Worm (Caenorhabditis elegans) whole organism, L2 larva: ENCODE measurements around the gene C50F7.6.

Source experiments
- F13H6.1 ChIP-seq: sonication (generic microtip); optimal IDR thresholded peaks from 2 replicates; lab custom pipeline; 2016; ENCODE audit warnings: missing genetic modification characterization, missing compliant biosample characterization
- R02D3.7 ChIP-seq: fragments of 150-350 bp; optimal IDR thresholded peaks from 2 replicates; lab custom pipeline; 2014; ENCODE audit warnings: missing biosample characterization, missing genetic modification characterization
- mab-5 ChIP-seq: fragments of 150-350 bp; optimal IDR thresholded peaks from 2 replicates; lab custom pipeline; 2014; ENCODE audit warnings: missing biosample characterization, missing genetic modification characterization
- mdl-1 ChIP-seq, 2 experiments: fragments of 150-350 bp in 1 of 2; sonication (generic microtip) in 1 of 2; optimal IDR thresholded peaks; 2 replicates each; lab custom pipeline; 2017; ENCODE audit warnings: missing biosample characterization in 2 of 2, missing genetic modification characterization in 2 of 2
- nhr-11 ChIP-seq: fragments of 150-350 bp; optimal IDR thresholded peaks from 2 replicates; lab custom pipeline; 2014; ENCODE audit warnings: missing biosample characterization, missing genetic modification characterization
- nhr-21 ChIP-seq: fragments of 150-350 bp; optimal IDR thresholded peaks from 2 replicates; lab custom pipeline; 2014; ENCODE audit warnings: missing biosample characterization, missing genetic modification characterization
- peb-1 ChIP-seq: fragments of 150-350 bp; optimal IDR thresholded peaks from 2 replicates; lab custom pipeline; 2014; ENCODE audit warnings: missing biosample characterization, missing genetic modification characterization
- sma-3 ChIP-seq: sonication (generic microtip); optimal IDR thresholded peaks from 2 replicates; lab custom pipeline; 2016; ENCODE audit warnings: missing genetic modification reagents, missing genetic modification characterization, missing compliant biosample characterization
- unc-55 ChIP-seq: fragments of 150-350 bp; sonication (generic microtip); optimal IDR thresholded peaks from 3 replicates; lab custom pipeline; 2014; ENCODE audit warnings: missing biosample characterization, missing genetic modification reagents, missing genetic modification characterization
- ztf-11 ChIP-seq: sonication (generic microtip); optimal IDR thresholded peaks from 2 replicates; lab custom pipeline; 2017; ENCODE audit warnings: missing biosample characterization, missing genetic modification characterization

C50F7.6 gene

DNA sequence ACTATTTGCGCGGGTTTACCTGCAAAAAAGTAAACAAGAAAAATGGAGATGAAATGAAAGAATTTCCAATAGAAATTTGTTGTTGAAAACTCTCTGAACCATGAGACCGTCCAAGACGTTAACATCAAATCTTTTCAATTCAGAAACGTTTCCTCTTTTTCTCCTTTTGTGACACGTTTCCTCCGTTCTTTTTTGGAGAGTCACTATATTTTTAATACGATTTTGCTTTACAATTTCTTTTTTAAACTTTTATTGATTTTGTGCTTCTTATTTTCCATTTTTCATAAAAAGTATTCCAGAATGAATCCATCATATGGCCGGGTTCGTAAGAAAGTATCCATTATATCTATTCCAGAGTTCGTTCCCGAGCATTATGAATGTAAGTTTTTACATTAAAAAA is 48.1 kb downstream of the C50F7.6 start, which contains the start of gene itr-1:
Gene itr-1, plus strand, starts transcription at position 301 of the 400 bp plus-strand sequence.
- no peak for TF ChIP-seq ztf-11 (tag; lab: Kevin White, UChicago)
- no peak for TF ChIP-seq nhr-11
- TF ChIP-seq nhr-21 (tag; lab: Kevin White, UChicago), result no peak
- TF ChIP-seq peb-1 (tag; lab: Kevin White, UChicago), result no peak

DNA sequence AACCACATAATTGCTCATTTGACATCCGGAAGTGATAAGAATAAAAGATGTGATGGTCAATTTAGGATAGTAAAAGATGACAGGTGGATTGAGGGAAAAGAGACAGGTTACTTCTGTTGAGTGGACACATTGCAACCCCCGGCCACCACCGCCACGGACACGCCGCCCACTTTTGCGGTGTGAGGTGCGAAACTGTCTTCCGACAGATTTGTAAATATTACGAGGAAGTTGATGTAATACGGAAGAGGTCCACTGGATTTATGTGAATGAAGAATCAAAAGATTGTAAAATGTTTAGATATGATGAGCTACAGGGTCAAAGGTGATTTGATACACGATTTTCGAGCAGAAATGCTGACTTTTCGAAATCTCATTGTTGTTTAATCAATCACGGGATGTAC is 50.1 kb downstream of the C50F7.6 start, which contains the start of gene C08G9.2:
Gene C08G9.2, minus strand, starts transcription at position 101 of the 400 bp plus-strand sequence.
- TF ChIP-seq sma-3 (no peak), unc-55 (GFP tag; lab: Kevin White, UChicago) (no peak), peb-1 (tag; lab: Kevin White, UChicago) (no peak), mab-5 (no peak), mdl-1 (tag; optimal IDR thresholded peaks at IDR 0.05; lab: Kevin White, UChicago) (no peak), F13H6.1 (tag; lab: Kevin White, UChicago) (no peak), R02D3.7 (tag; lab: Kevin White, UChicago) (no peak)
